Fruit fly (Drosophila melanogaster) whole organism, prepupa: ENCODE data around the gene Pitslre.

Experiments
- Blimp-1 ChIP-seq: fragments of 200-800 bp; sonication (Bioruptor generic); optimal IDR thresholded peaks from 3 replicates; lab custom pipeline; 2017; ENCODE audit warnings: missing biosample characterization, missing genetic modification characterization, mild to moderate bottlenecking, moderate library complexity, missing genetic modification reagents
- CG10669 ChIP-seq: fragments of 200-800 bp; sonication (Bioruptor generic); optimal IDR thresholded peaks from 3 replicates; lab custom pipeline; 2018; ENCODE audit warnings: missing biosample characterization, mild to moderate bottlenecking, missing genetic modification characterization, moderate library complexity
- CG11762 ChIP-seq: fragments of 200-800 bp; sonication (Bioruptor generic); optimal IDR thresholded peaks from 3 replicates; lab custom pipeline; 2016; ENCODE audit warnings: missing biosample characterization, missing genetic modification characterization; ENCODE audit not compliant: insufficient read depth
- CG1621 ChIP-seq: fragments of 200-800 bp; sonication (Bioruptor generic); optimal IDR thresholded peaks from 3 replicates; lab custom pipeline; 2018; ENCODE audit warnings: missing biosample characterization, mild to moderate bottlenecking, missing genetic modification characterization
- CG8632 ChIP-seq: fragments of 200-800 bp; sonication (Bioruptor generic); optimal IDR thresholded peaks from 3 replicates; lab custom pipeline; 2016; ENCODE audit warnings: missing biosample characterization, missing genetic modification characterization
- Hr4 ChIP-seq: fragments of 200-800 bp; sonication (Bioruptor generic); optimal IDR thresholded peaks from 3 replicates; lab custom pipeline; 2016; ENCODE audit warnings: missing biosample characterization, missing genetic modification characterization
- Sox102F ChIP-seq: fragments of 200-800 bp; sonication (Bioruptor generic); optimal IDR thresholded peaks from 2 replicates; lab custom pipeline; 2016; ENCODE audit warnings: missing biosample characterization, mild to moderate bottlenecking, missing genetic modification characterization
- Sox14 ChIP-seq: fragments of 200-800 bp; sonication (Bioruptor generic); optimal IDR thresholded peaks from 3 replicates; lab custom pipeline; 2016; ENCODE audit warnings: missing biosample characterization, missing genetic modification characterization
- dsx ChIP-seq: fragments of 200-800 bp; optimal IDR thresholded peaks from 3 replicates; lab custom pipeline; 2019; ENCODE audit warnings: missing biosample characterization, mild to moderate bottlenecking, missing genetic modification characterization, moderate library complexity; ENCODE audit not compliant: poor library complexity, severe bottlenecking
- fd59A ChIP-seq: fragments of 200-800 bp; sonication (Bioruptor generic); optimal IDR thresholded peaks from 2 replicates; lab custom pipeline; 2017; ENCODE audit warnings: missing biosample characterization, mild to moderate bottlenecking, missing genetic modification characterization, missing genetic modification reagents
- fd85E ChIP-seq: fragments of 200-800 bp; sonication (Bioruptor generic); optimal IDR thresholded peaks from 3 replicates; lab custom pipeline; 2016; ENCODE audit warnings: missing biosample characterization, missing genetic modification characterization

dm6 chr3L:20758583-20758982, 12.7 kb upstream of the Pitslre start, which contains the start of gene CG43251:
- TF ChIP-seq Hr4 (GFP tag; lab: Kevin White, UChicago) (no peak), fd59A (GFP tag; lab: Kevin White, UChicago) (no peak), CG8632 (GFP tag; lab: Kevin White, UChicago) (no peak), Sox102F (no peak), CG1621 (tag; lab: Kevin White, UChicago) (no peak), fd85E (no peak), CG10669 (GFP tag; lab: Kevin White, UChicago) (no peak), dsx (GFP tag; lab: Kevin White, UChicago) (no peak), Sox14 (GFP tag; lab: Kevin White, UChicago) (no peak), Blimp-1 (GFP tag; lab: Kevin White, UChicago) (no peak), CG11762 (GFP tag; lab: Kevin White, UChicago) (no peak)
